Worm (Caenorhabditis elegans) whole organism, late embryonic: ENCODE results near the gene trpl-5.

ENCODE experiments used
- ama-1 ChIP-seq: fragments of 150-350 bp; optimal IDR thresholded peaks from 2 replicates; lab custom pipeline; 2014
- dve-1 ChIP-seq: sonication (generic microtip); optimal IDR thresholded peaks from 2 replicates; lab custom pipeline; 2017; ENCODE audit warnings: antibody characterized with exemption, mild to moderate bottlenecking, missing genetic modification characterization, missing compliant biosample characterization
- elt-2 ChIP-seq: sonication (generic microtip); optimal IDR thresholded peaks from 2 replicates; lab custom pipeline; 2016; ENCODE audit warnings: missing genetic modification reagents, missing genetic modification characterization, missing compliant biosample characterization
- gmeb-2 ChIP-seq: sonication (generic microtip); optimal IDR thresholded peaks from 2 replicates; lab custom pipeline; 2016; ENCODE audit warnings: missing genetic modification characterization, inconsistent platforms, missing compliant biosample characterization
- pqm-1 ChIP-seq: sonication (generic microtip); optimal IDR thresholded peaks from 2 replicates; lab custom pipeline; 2016; ENCODE audit warnings: missing genetic modification characterization, missing compliant biosample characterization

- no peak for TF ChIP-seq elt-2 (tag; lab: Kevin White, UChicago)
- no peak for TF ChIP-seq gmeb-2 (tag; lab: Kevin White, UChicago)
- TF ChIP-seq dve-1 (tag; lab: Kevin White, UChicago) = no peak
- no peak for TF ChIP-seq ama-1 (lab: Kevin White, UChicago)
- TF ChIP-seq pqm-1 (tag; lab: Kevin White, UChicago) = no peak
Observed at ce11 chrII:2093456-2093926, 3.1 kb upstream of the trpl-5 start, which contains the start of gene fbxb-37.
